Worm (Caenorhabditis elegans): ENCODE measurements around the gene T16G12.3.

Gene T16G12.3

DNA sequence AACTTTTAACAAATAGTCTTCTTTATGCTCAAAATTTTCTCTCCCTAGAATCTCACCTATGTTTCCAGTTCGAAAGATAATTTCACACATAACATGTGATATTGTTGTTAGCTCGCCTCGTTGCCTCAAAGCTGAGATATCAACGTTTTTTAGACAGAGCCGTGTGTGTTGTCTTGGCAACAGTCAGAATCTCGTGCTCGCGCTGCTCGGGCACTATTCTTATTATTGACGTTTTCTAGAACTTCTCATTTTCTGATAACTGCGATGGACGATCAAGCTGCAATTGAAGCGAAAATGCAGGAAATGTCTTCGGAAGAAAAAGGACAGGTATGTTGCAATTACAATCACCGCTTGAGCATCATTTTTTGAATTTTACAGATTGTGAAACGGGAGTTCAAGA lies 14.6 kb upstream of the T16G12.3 start, which contains the start of gene xbx-3:
Gene xbx-3, plus strand, starts transcription at position 163 of the 400 bp plus-strand sequence.
- no peak for TF ChIP-seq ceh-28 (tag; optimal IDR thresholded peaks at IDR 0.05)
- TF ChIP-seq nhr-11 (tag; optimal IDR thresholded peaks at IDR 0.05), result peak; percentile 63

- peak in 1 of 2 experiments; percentile 41 for TF ChIP-seq unc-62 (GFP tag; optimal IDR thresholded peaks at IDR 0.05 in 1 of 2)
- no peak for TF ChIP-seq unc-62 (tag; optimal IDR thresholded peaks at IDR 0.05)
- TF ChIP-seq mdt-29 (GFP tag; IDR thresholded peaks at IDR 0.05), result no peak
- no peak for TF ChIP-seq F37D6.2 (tag; optimal IDR thresholded peaks at IDR 0.05)
- no peak for TF ChIP-seq rbr-2 (tag; optimal IDR thresholded peaks at IDR 0.05)
- no peak for TF ChIP-seq lin-13 (GFP tag; optimal IDR thresholded peaks at IDR 0.05)
- TF ChIP-seq egl-27 (tag; optimal IDR thresholded peaks at IDR 0.05), result no peak
These were observed 13.3 kb upstream of the T16G12.3 start, which contains the start of gene M04D8.7 for ce11 chrIII:10037150-10037549. Gene M04D8.7, plus strand, starts transcription at chrIII:10037450.

- TF ChIP-seq nhr-111 (GFP tag; optimal IDR thresholded peaks at IDR 0.05) (no peak), lin-39 (tag; optimal IDR thresholded peaks at IDR 0.05) (no peak)
These were observed 10.4 kb upstream of the T16G12.3 start, which contains the start of gene T16G12.7 for ce11 chrIII:10040013-10040412. Gene T16G12.7, minus strand, starts transcription at chrIII:10040113.

- TF ChIP-seq attf-4 (tag; optimal IDR thresholded peaks at IDR 0.05) (no peak), php-3 (GFP tag; IDR thresholded peaks at IDR 0.05) (no peak), nhr-237 (tag; optimal IDR thresholded peaks at IDR 0.05) (no peak), pqm-1 (tag; optimal IDR thresholded peaks at IDR 0.05) (peak; percentile 68), hlh-11 (tag; optimal IDR thresholded peaks at IDR 0.05) (peak; percentile 42), dmd-6 (GFP tag; IDR thresholded peaks at IDR 0.05) (peak; percentile 70), ceh-44 (GFP tag; IDR thresholded peaks at IDR 0.05) (no peak), Y48G9A.11 (GFP tag; IDR thresholded peaks at IDR 0.05) (no peak), hlh-30 (tag; optimal IDR thresholded peaks at IDR 0.05; ENCODE audit: insufficient read depth) (no peak), pha-4 (GFP tag; IDR thresholded peaks at IDR 0.05) (no peak), pha-4 (tag; optimal IDR thresholded peaks at IDR 0.05) (no peak), ceh-32 (tag; optimal IDR thresholded peaks at IDR 0.05; ENCODE audit: poor library complexity) (no peak), nhr-111 (GFP tag; optimal IDR thresholded peaks at IDR 0.05) (no peak), dpl-1 (GFP tag; optimal IDR thresholded peaks at IDR 0.05) (no peak), zip-11 (GFP tag; IDR thresholded peaks at IDR 0.05) (no peak), jun-1 (tag; optimal IDR thresholded peaks at IDR 0.05) (no peak), ceh-28 (tag; optimal IDR thresholded peaks at IDR 0.05) (no peak), lin-38 (GFP tag; IDR thresholded peaks at IDR 0.05) (no peak), aly-2 (tag; optimal IDR thresholded peaks at IDR 0.05) (no peak), nhr-42 (GFP tag; IDR thresholded peaks at IDR 0.05) (no peak), tra-1 (GFP tag; IDR thresholded peaks at IDR 0.05) (peak; percentile 39; the same call in 1 of the 2 replicates), R02D3.7 (tag; optimal IDR thresholded peaks at IDR 0.05) (no peak), spr-3 (GFP tag; optimal IDR thresholded peaks at IDR 0.05) (no peak), nhr-28 (tag; optimal IDR thresholded peaks at IDR 0.05) (peak; percentile 64), nhr-76 (tag; optimal IDR thresholded peaks at IDR 0.05) (no peak), sdz-12 (GFP tag; optimal IDR thresholded peaks at IDR 0.05) (no peak), F26F4.8 (GFP tag; conservative IDR thresholded peaks at IDR 0.05) (no peak), ces-1 (GFP tag; optimal IDR thresholded peaks at IDR 0.05) (no peak), mxl-3 (GFP tag; optimal IDR thresholded peaks at IDR 0.05) (no peak), mes-2 (tag; optimal IDR thresholded peaks at IDR 0.05; ENCODE audit: poor library complexity, severe bottlenecking) (no peak), nhr-102 (tag; optimal IDR thresholded peaks at IDR 0.05) (no peak), unc-130 (GFP tag; optimal IDR thresholded peaks at IDR 0.05) (no peak), egl-43 (GFP tag; IDR thresholded peaks at IDR 0.05) (no peak), zag-1 (tag; optimal IDR thresholded peaks at IDR 0.05) (no peak)
These were observed 739 bp upstream of the T16G12.3 start, which contains the start of gene T16G12.1 for ce11 chrIII:10049682-10050081. Gene T16G12.1, minus strand, starts transcription at chrIII:10049857.

Measured in whole organism, L4 larva.